Fruit fly (Drosophila melanogaster) S2 (cell line): Measurements from ENCODE around the gene dlp.

Source experiments
- CG8478 ChIP-seq: fragments of >200 bp; optimal IDR thresholded peaks from 2 replicates; lab custom pipeline; 2018
- CTCF ChIP-seq, 2 experiments: fragments of >200 bp; optimal IDR thresholded peaks; 2 replicates each; lab custom pipeline; 2018

DNA sequence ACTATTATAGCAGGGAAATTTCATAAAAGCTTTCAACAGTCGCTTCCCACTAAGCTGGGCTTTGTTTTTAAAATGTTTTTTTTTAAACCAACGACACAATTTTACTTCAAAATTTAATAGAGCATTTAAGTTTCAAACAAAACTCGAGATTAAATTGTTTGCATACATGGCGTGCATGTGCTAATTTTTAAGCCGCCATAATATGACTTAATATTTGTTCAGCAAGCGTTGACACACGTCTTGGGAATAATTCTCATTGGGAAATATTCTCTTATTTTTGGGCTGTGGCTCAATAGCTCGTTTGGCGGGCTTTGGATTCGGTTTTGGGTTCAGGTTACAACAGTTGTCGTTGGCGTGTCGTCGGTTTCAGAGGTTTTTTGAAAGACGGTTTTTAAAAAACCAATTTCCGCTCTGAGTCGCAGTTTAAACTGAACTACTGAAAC is 9.9 kb upstream of the dlp start, which contains the start of gene CG9628:
- TF ChIP-seq CG8478 (no peak), CTCF (optimal IDR thresholded peaks at IDR 0.05; lab: Kevin White, UChicago) (no peak)
